Worm (Caenorhabditis elegans): ENCODE measurements around the gene nhr-98.

DNA sequence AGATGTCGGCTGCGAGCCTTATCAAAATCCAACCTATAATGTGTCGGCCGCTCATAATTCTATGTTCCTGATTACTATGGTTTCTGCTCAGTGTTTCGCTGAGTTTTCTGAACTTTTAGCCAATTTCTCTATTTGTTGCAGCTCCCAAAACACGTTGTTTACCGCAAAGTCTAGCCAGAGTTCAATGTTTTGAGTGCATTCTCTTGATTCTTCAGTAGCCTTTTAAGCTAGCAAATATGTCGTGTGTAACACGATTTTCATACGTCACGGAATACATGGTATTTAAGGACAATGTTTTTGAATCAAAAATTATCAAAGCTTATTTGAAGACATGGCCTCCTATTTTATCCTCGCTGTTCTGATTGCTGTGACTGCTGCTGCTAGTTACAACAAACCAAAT lies 51.5 kb downstream of the nhr-98 start, which contains the start of gene srlf-19:
- TF ChIP-seq nhr-25 (tag; optimal IDR thresholded peaks at IDR 0.05), result no peak
- TF ChIP-seq F13H6.1 (tag; optimal IDR thresholded peaks at IDR 0.05), result no peak
- no peak for TF ChIP-seq mdl-1 (tag; optimal IDR thresholded peaks at IDR 0.05)
- TF ChIP-seq ama-1 (optimal IDR thresholded peaks at IDR 0.05), result no peak
- no peak for TF ChIP-seq nhr-237 (tag; optimal IDR thresholded peaks at IDR 0.05)
- TF ChIP-seq snpc-4 (tag; optimal IDR thresholded peaks at IDR 0.05), result no peak
- no peak for TF ChIP-seq unc-39 (tag; optimal IDR thresholded peaks at IDR 0.05)
